Worm (Caenorhabditis elegans) whole organism, L4/young adult: ENCODE results near the gene F13H10.3.

ENCODE experiments used
- W03F9.2 ChIP-seq: fragments of 150-350 bp; optimal IDR thresholded peaks from 2 replicates; lab custom pipeline; 2014; ENCODE audit warnings: missing biosample characterization, missing genetic modification characterization
- dao-5 ChIP-seq: sonication (generic microtip); optimal IDR thresholded peaks from 2 replicates; lab custom pipeline; 2016; ENCODE audit warnings: missing genotype, missing genetic modification characterization, moderate library complexity, missing compliant biosample characterization
- him-1 ChIP-seq: sonication (generic microtip); optimal IDR thresholded peaks from 2 replicates; lab custom pipeline; 2016; ENCODE audit warnings: missing genotype, missing genetic modification reagents, missing genetic modification characterization, missing compliant biosample characterization

F13H10.3 gene

DNA sequence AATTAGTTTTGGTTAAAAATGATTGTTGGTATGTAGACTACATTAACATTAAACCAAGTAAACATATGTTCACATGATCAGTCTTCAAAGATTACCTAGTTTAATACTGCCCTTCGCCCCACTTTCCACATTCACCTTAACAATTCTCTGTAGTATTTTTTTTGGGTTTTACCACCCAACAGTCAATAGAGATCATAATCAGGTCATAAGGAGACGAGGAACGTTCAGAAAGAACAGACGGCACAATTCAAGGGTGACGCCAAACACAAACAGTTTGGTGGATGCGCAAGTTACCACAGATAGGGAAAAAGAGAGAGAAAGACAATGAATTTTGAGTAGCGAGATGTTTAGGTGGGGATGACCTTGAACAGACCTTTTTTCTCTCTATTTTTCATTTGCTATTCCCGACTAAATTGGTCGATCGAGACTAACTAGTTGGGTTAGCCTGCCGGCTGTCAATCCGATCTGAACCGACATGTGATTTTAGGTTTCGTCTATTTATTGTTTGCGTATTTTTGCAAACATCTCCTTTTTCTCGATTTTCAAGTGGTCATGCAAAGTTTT, 44.0 kb downstream of the F13H10.3 start:
- TF ChIP-seq dao-5 (tag; lab: Kevin White, UChicago) (no peak), him-1 (tag; lab: Kevin White, UChicago) (no peak), W03F9.2 (no peak)

DNA sequence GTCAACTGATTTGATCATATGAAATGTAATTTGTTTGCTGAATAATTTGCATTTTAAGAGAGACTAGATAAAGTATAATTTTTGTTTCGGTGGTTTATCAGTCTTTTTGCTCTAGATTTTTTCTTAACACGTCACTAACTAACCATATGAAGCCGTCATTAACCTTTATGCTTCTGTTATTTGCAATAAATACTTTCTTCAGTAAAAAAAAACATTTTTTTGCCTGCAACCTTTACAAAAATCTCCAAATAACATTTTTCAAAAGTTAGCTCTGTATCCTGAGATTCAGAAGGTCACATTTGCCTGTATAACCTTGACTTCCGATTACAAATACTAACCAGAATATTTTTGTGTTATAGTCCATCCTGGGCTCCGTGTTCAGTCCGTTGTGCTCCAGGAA, 45.0 kb downstream of the F13H10.3 start:
- no peak for TF ChIP-seq him-1 (tag; lab: Kevin White, UChicago)
- no peak for TF ChIP-seq dao-5 (tag; lab: Kevin White, UChicago)
- TF ChIP-seq W03F9.2 = no peak

DNA sequence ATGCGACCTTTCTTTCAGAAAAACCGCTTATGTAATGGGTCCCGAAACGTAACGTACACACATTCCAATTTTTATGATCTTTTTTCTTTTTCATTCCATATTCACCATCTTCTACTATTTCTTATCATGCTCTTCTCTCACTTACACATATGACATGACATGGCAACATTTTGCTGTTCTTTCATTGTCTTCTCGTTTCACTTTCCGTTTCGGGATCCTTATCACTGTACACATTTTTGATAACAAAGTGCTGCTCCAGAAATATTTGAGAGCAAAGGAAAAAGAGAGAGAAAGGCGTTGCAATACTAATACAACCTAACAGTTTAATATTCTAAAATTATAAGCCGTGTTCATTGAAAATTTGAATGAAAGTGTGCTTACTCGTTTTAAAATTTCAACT, 45.4 kb downstream of the F13H10.3 start:
- no peak for TF ChIP-seq him-1 (tag; lab: Kevin White, UChicago)

DNA sequence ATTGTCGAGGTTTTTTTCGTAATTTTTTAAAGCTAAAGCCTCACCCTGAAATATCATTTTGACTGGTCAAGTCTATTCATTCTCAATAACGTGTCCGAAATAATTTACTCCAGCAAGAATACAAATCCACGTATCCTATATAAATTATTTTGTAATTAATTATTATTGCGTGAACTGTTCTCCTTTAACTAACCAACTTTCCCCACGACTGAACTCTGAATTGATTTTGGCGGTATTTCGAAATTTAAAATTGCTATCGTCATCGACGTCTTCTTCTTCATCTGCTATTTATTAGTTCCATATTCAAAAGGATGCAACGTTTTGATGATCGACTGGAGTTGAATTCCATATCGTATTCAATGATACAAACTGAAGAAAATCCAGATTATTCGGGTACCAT, 49.4 kb downstream of the F13H10.3 start, which contains the start of the genes aqp-3 and Y69E1A.8:
aqp-3 (minus strand) TSS at position 101 of the 400 bp plus-strand sequence.
Y69E1A.8 (plus strand) TSS at position 246 of the 400 bp plus-strand sequence.
- no peak for TF ChIP-seq dao-5 (tag; lab: Kevin White, UChicago)
- no peak for TF ChIP-seq him-1 (tag; lab: Kevin White, UChicago)

DNA sequence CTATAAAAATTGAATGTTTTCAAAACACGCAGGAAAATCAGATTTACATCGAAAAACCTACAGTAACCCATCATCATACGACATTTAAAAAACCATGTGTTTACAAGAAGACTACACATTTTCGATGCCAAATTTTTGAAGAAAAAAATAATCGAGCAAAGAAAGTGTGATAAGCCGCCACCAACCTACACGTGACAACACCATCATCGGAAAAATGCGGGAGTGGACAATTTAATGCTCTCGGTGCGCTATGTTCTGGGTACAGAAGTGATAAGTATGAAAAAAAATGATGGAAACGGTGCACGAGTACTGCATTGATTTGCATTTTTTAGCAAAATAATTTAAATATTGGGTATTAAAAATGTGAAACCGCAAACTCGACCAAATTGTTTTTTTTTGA, 51.1 kb downstream of the F13H10.3 start:
- no peak for TF ChIP-seq dao-5 (tag; lab: Kevin White, UChicago)
- no peak for TF ChIP-seq W03F9.2
- TF ChIP-seq him-1 (tag; lab: Kevin White, UChicago) = no peak
